Worm (Caenorhabditis elegans): ENCODE measurements around the gene C30F2.4.

Gene C30F2.4

DNA sequence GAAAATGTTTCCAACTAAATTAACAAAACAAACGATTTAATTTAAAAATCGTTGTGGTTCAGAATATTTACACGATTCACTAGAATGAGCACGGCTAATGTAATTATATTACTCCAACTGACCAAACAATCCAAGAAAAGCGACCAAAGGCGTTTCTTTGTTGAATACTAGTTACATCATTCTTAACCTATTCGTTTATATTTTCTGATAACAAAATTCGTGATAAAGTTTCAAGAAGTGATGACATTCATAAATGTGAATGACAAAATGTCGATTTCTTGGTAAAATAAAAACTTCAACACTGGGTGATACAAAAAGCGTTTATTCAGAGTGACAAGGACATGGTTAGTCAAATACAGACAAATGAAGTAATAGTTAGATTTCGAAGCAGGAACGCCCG is at the start of gene C30F2.4:
Gene C30F2.4, minus strand, starts transcription at position 101 of the 400 bp plus-strand sequence.
- TF ChIP-seq nhr-28 (tag; optimal IDR thresholded peaks at IDR 0.05) (no peak), ztf-11 (tag; optimal IDR thresholded peaks at IDR 0.05) (no peak), ceh-39 (tag; optimal IDR thresholded peaks at IDR 0.05) (no peak), lsy-2 (tag; optimal IDR thresholded peaks at IDR 0.05) (no peak), hlh-1 (tag; optimal IDR thresholded peaks at IDR 0.05) (no peak), nhr-237 (tag; optimal IDR thresholded peaks at IDR 0.05) (no peak), M03D4.4 (tag; optimal IDR thresholded peaks at IDR 0.05) (no peak), mep-1 (tag; optimal IDR thresholded peaks at IDR 0.05) (no peak), bed-3 (GFP tag; optimal IDR thresholded peaks at IDR 0.05) (no peak), ham-2 (GFP tag; optimal IDR thresholded peaks at IDR 0.05) (no peak), cnd-1 (tag; optimal IDR thresholded peaks at IDR 0.05) (no peak), mls-2 (tag; optimal IDR thresholded peaks at IDR 0.05) (no peak), lin-32 (GFP tag; optimal IDR thresholded peaks at IDR 0.05) (no peak), snpc-4 (tag; optimal IDR thresholded peaks at IDR 0.05) (no peak), lin-13 (tag; optimal IDR thresholded peaks at IDR 0.05) (no peak)

DNA sequence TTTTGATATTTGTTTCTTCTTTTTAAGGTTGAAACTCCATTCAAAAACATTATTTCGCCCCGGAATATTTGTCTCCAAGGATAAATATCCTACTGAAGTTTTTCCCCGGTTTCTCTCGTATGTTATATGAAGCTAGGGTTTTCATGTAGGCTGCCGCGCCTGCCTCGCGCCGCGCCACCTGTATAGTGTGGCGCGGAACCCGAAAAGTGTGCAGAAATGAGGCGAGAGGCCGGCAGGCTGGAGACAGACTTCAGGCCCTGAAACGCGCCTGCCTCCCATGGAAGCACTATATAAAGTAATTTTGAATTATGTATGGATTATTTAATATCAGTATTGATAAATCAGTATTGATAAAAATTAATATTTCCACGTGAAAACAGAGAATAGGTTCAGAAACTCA is 48.4 kb upstream of the C30F2.4 start:
- no peak for TF ChIP-seq lsy-2 (tag; optimal IDR thresholded peaks at IDR 0.05)
- no peak for TF ChIP-seq mls-2 (tag; optimal IDR thresholded peaks at IDR 0.05)
- TF ChIP-seq flh-1 (GFP tag; optimal IDR thresholded peaks at IDR 0.05), result no peak
- TF ChIP-seq M03D4.4 (tag; optimal IDR thresholded peaks at IDR 0.05), result no peak
- TF ChIP-seq unc-39 (tag; optimal IDR thresholded peaks at IDR 0.05), result no peak
- no peak for TF ChIP-seq lin-32 (GFP tag; optimal IDR thresholded peaks at IDR 0.05)
- TF ChIP-seq unc-120 (tag; optimal IDR thresholded peaks at IDR 0.05; ENCODE audit: poor library complexity, severe bottlenecking), result no peak
- TF ChIP-seq blmp-1 (tag; optimal IDR thresholded peaks at IDR 0.05), result no peak
- no peak for TF ChIP-seq ztf-11 (tag; optimal IDR thresholded peaks at IDR 0.05)
- no peak for TF ChIP-seq nhr-237 (tag; optimal IDR thresholded peaks at IDR 0.05)
- no peak for TF ChIP-seq unc-62 (GFP tag; optimal IDR thresholded peaks at IDR 0.05)

DNA sequence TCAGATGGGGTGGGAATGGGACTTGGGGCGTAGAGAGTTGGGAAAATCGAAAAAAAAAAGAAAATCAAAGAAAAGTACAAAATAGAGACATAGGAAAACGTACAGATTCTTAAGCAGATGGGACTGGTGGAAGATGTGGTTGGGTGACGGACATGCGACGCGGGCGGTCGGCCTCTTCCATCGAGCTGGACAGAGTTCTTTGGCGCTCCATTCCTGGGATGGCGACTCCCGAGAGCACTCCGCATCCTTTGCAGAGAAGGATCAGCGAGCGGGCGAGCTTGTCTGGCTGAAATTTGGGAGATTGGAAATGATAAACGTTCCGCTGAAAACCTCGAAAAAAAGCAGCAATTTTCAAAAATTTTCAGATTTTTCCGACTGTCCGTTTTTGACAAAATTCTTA is 47.9 kb upstream of the C30F2.4 start:
- TF ChIP-seq nhr-76 (tag; optimal IDR thresholded peaks at IDR 0.05), result no peak
- no peak for TF ChIP-seq elt-1 (tag; optimal IDR thresholded peaks at IDR 0.05; ENCODE audit: borderline replicate concordance, insufficient read depth)
- no peak for TF ChIP-seq ceh-43 (GFP tag; optimal IDR thresholded peaks at IDR 0.05)
- no peak for TF ChIP-seq unc-62 (GFP tag; optimal IDR thresholded peaks at IDR 0.05)
- TF ChIP-seq mls-2 (tag; optimal IDR thresholded peaks at IDR 0.05), result no peak
- TF ChIP-seq zip-8 (tag; optimal IDR thresholded peaks at IDR 0.05), result no peak
- no peak for TF ChIP-seq sem-2 (GFP tag; optimal IDR thresholded peaks at IDR 0.05)
- TF ChIP-seq drap-1 (GFP tag; optimal IDR thresholded peaks at IDR 0.05), result no peak

DNA sequence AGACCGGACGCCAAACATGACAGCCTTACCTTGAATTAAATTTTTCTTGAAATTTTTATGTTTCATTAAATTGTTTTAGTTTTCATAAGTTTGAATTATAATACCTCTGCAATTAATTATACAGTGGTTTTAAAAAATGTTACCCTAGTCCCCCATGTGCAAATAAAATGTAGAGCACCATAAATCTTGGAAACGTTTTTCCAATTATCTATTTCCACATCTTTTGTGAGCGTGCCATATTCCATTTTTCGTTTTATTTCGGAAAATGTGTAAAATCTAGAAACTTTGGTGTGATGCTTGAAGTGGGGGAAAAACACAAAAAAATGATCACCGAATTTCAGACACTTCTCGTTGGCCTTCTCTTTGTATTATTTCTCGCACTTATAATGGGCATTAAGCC is 46.3 kb upstream of the C30F2.4 start:
- TF ChIP-seq ceh-43 (GFP tag; optimal IDR thresholded peaks at IDR 0.05), result no peak
- TF ChIP-seq M03D4.4 (tag; optimal IDR thresholded peaks at IDR 0.05), result no peak
- no peak for TF ChIP-seq nhr-12 (tag; optimal IDR thresholded peaks at IDR 0.05)
- no peak for TF ChIP-seq ceh-39 (tag; optimal IDR thresholded peaks at IDR 0.05)
- TF ChIP-seq nhr-237 (tag; optimal IDR thresholded peaks at IDR 0.05), result no peak
- TF ChIP-seq ham-2 (GFP tag; optimal IDR thresholded peaks at IDR 0.05), result no peak
- no peak for TF ChIP-seq ztf-11 (tag; optimal IDR thresholded peaks at IDR 0.05)
- no peak for TF ChIP-seq unc-39 (tag; optimal IDR thresholded peaks at IDR 0.05)
- TF ChIP-seq ceh-83 (GFP tag; optimal IDR thresholded peaks at IDR 0.05), result no peak
- no peak for TF ChIP-seq unc-120 (tag; optimal IDR thresholded peaks at IDR 0.05; ENCODE audit: poor library complexity, severe bottlenecking)
- no peak for TF ChIP-seq elt-3 (tag; optimal IDR thresholded peaks at IDR 0.05)
- no peak for TF ChIP-seq ces-1 (GFP tag; optimal IDR thresholded peaks at IDR 0.05)
- TF ChIP-seq sem-2 (GFP tag; optimal IDR thresholded peaks at IDR 0.05), result no peak
- no peak for TF ChIP-seq tbx-8 (GFP tag; optimal IDR thresholded peaks at IDR 0.05)
- TF ChIP-seq flh-1 (GFP tag; optimal IDR thresholded peaks at IDR 0.05), result no peak
- no peak for TF ChIP-seq zip-8 (tag; optimal IDR thresholded peaks at IDR 0.05)
- TF ChIP-seq nhr-28 (tag; optimal IDR thresholded peaks at IDR 0.05), result no peak
- no peak for TF ChIP-seq nhr-2 (tag; optimal IDR thresholded peaks at IDR 0.05)
- TF ChIP-seq mep-1 (tag; optimal IDR thresholded peaks at IDR 0.05), result no peak

ce11 chrX:16117618-16118017 is 41.2 kb upstream of the C30F2.4 start:
- TF ChIP-seq M03D4.4 (tag; optimal IDR thresholded peaks at IDR 0.05) (no peak), mep-1 (tag; optimal IDR thresholded peaks at IDR 0.05) (no peak), lsy-2 (tag; optimal IDR thresholded peaks at IDR 0.05) (no peak), nhr-76 (tag; optimal IDR thresholded peaks at IDR 0.05) (no peak), nhr-28 (tag; optimal IDR thresholded peaks at IDR 0.05) (no peak), lin-32 (GFP tag; optimal IDR thresholded peaks at IDR 0.05) (no peak)

Data from whole organism, mixed stage, embryonic.